Fruit fly (Drosophila melanogaster): ENCODE results near the gene CG3156.

CG3156 gene

DNA sequence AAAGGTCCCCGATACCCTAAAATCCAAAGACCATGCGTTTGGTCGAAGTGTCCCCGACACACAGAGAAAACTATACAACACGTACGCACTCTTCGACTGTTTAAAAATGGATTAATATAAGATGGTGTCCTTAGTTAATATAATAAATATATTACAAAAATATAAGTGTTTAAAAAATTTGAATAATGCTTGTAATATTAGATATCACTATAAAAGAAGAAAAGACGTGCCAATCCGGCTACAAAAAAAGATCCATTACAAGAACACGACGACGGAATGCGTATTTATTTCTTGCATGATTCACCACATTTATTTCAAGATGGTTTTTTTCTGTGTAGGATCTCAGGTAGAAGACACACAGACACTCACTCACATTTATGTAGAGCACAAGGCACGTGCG, 29.9 kb upstream of the CG3156 start (continued):
- no peak for TF ChIP-seq Dll (GFP tag; IDR thresholded peaks at IDR 0.05; ENCODE audit: partially characterized antibody)
- TF ChIP-seq shn (GFP tag; optimal IDR thresholded peaks at IDR 0.05) = no peak
- peak; percentile 90 for TF ChIP-seq dmrt11E (tag; optimal IDR thresholded peaks at IDR 0.05)
- no peak for TF ChIP-seq CG11093 (GFP tag; IDR thresholded peaks at IDR 0.05)
- TF ChIP-seq Trl (optimal IDR thresholded peaks at IDR 0.05) = no peak
- TF ChIP-seq Trl (GFP tag; optimal IDR thresholded peaks at IDR 0.05) = no peak
- peak; percentile 33 for TF ChIP-seq CG10209 (GFP tag; optimal IDR thresholded peaks at IDR 0.05)
- TF ChIP-seq CG9817 (tag; optimal IDR thresholded peaks at IDR 0.05) = no peak
- no peak for TF ChIP-seq CG9215 (GFP tag; IDR thresholded peaks at IDR 0.05)
- no peak for TF ChIP-seq Ets65A (GFP tag)
- no peak for TF ChIP-seq unc-4 (GFP tag; IDR thresholded peaks at IDR 0.05; ENCODE audit: partially characterized antibody)
- TF ChIP-seq Fer2 (tag; optimal IDR thresholded peaks at IDR 0.05) = no peak
- TF ChIP-seq CG8765 (GFP tag; IDR thresholded peaks at IDR 0.05) = no peak; the same call in 1 of the 2 replicates
- no peak for TF ChIP-seq CG13424 (tag; optimal IDR thresholded peaks at IDR 0.05)
- peak; percentile 24 for TF ChIP-seq Oli (tag; optimal IDR thresholded peaks at IDR 0.05)
- no peak for TF ChIP-seq ash1 (GFP tag; optimal IDR thresholded peaks at IDR 0.05)
- TF ChIP-seq klu (GFP tag; IDR thresholded peaks at IDR 0.05) = no peak
- no peak for TF ChIP-seq lilli (GFP tag; optimal IDR thresholded peaks at IDR 0.05)
- no peak for TF ChIP-seq CG13287 (GFP tag; IDR thresholded peaks at IDR 0.05; ENCODE audit: partially characterized antibody)
- no peak for TF ChIP-seq CG9876 (GFP tag; optimal IDR thresholded peaks at IDR 0.05)
- no peak for TF ChIP-seq CG15601 (tag; optimal IDR thresholded peaks at IDR 0.05)
- TF ChIP-seq CG5245 (GFP tag; optimal IDR thresholded peaks at IDR 0.05) = no peak
- peak; percentile 18 for TF ChIP-seq twi (tag; optimal IDR thresholded peaks at IDR 0.05)
- no peak for TF ChIP-seq Sox102F (GFP tag; optimal IDR thresholded peaks at IDR 0.05)
- no peak for TF ChIP-seq CG34422 (GFP tag; IDR thresholded peaks at IDR 0.05)
- TF ChIP-seq Hr39 (optimal IDR thresholded peaks at IDR 0.05) = no peak
- TF ChIP-seq CTCF (GFP tag; optimal IDR thresholded peaks at IDR 0.05) = no peak
- TF ChIP-seq Lpt (GFP tag; optimal IDR thresholded peaks at IDR 0.05) = no peak
- 0 out of 2 replicates have a peak, but pooled peaks have one; percentile 11 for TF ChIP-seq CG17328 (GFP tag; IDR thresholded peaks at IDR 0.05)
- TF ChIP-seq CG7786 (GFP tag; optimal IDR thresholded peaks at IDR 0.05) = no peak
- no peak for TF ChIP-seq Hey (tag; optimal IDR thresholded peaks at IDR 0.05)
- TF ChIP-seq Deaf1 (tag; optimal IDR thresholded peaks at IDR 0.05) = no peak
- TF ChIP-seq ind (GFP tag; optimal IDR thresholded peaks at IDR 0.05) = no peak
- no peak for TF ChIP-seq CkIIα-i1 (GFP tag; IDR thresholded peaks at IDR 0.05)
- no peak for TF ChIP-seq Mes4 (GFP tag; optimal IDR thresholded peaks at IDR 0.05)
- TF ChIP-seq Atf6 (GFP tag; IDR thresholded peaks at IDR 0.05) = no peak
- no peak for TF ChIP-seq her (GFP tag; optimal IDR thresholded peaks at IDR 0.05)
- TF ChIP-seq sna (GFP tag; IDR thresholded peaks at IDR 0.05; ENCODE audit: partially characterized antibody) = no peak
- no peak for TF ChIP-seq peb (GFP tag; IDR thresholded peaks at IDR 0.05)
- TF ChIP-seq lbe (GFP tag; optimal IDR thresholded peaks at IDR 0.05) = no peak
- TF ChIP-seq CG16815 (GFP tag; optimal IDR thresholded peaks at IDR 0.05) = peak; percentile 49
- TF ChIP-seq CG10959 (GFP tag; IDR thresholded peaks at IDR 0.05) = 0 out of 2 replicates have a peak, but pooled peaks have one; percentile 39
- no peak for TF ChIP-seq Hmr (GFP tag; optimal IDR thresholded peaks at IDR 0.05)
- no peak for TF ChIP-seq cwo (GFP tag; optimal IDR thresholded peaks at IDR 0.05)
- TF ChIP-seq yki (optimal IDR thresholded peaks at IDR 0.05) = no peak
- no peak for TF ChIP-seq nom (GFP tag; optimal IDR thresholded peaks at IDR 0.05)
- TF ChIP-seq Dfd (GFP tag; optimal IDR thresholded peaks at IDR 0.05) = no peak
- no peak for TF ChIP-seq fru (optimal IDR thresholded peaks at IDR 0.05)
- TF ChIP-seq grau (tag; optimal IDR thresholded peaks at IDR 0.05) = peak; percentile 36
- no peak for TF ChIP-seq Camta (GFP tag; optimal IDR thresholded peaks at IDR 0.05)
- no peak for TF ChIP-seq CG16863 (GFP tag; optimal IDR thresholded peaks at IDR 0.05)
- TF ChIP-seq vfl (GFP tag; optimal IDR thresholded peaks at IDR 0.05) = no peak
- TF ChIP-seq CG13775 (GFP tag; optimal IDR thresholded peaks at IDR 0.05) = peak; percentile 52
- TF ChIP-seq corto (GFP tag; optimal IDR thresholded peaks at IDR 0.05) = no peak

Measured in whole organism, embryonic.